Worm (Caenorhabditis elegans) whole organism, mixed stage, embryonic: ENCODE data around the gene F07F6.4.

Experiments used
- blmp-1 ChIP-seq: fragments of 150-350 bp; optimal IDR thresholded peaks from 2 replicates; lab custom pipeline; 2014; ENCODE audit warnings: missing biosample characterization, missing genetic modification characterization
- ces-1 ChIP-seq: fragments of 150-350 bp; optimal IDR thresholded peaks from 2 replicates; lab custom pipeline; 2014; ENCODE audit warnings: missing biosample characterization, missing genetic modification reagents, missing genetic modification characterization
- elt-1 ChIP-seq: sonication (generic microtip); optimal IDR thresholded peaks from 2 replicates; lab custom pipeline; 2017; ENCODE audit warnings: missing genetic modification characterization, mild to moderate bottlenecking, missing compliant biosample characterization, antibody characterized with exemption, moderate library complexity, borderline replicate concordance; ENCODE audit not compliant: insufficient read depth
- elt-3 ChIP-seq: fragments of 150-350 bp; optimal IDR thresholded peaks from 2 replicates; lab custom pipeline; 2014; ENCODE audit warnings: missing biosample characterization, missing genetic modification characterization
- ham-2 ChIP-seq: fragments of 200-800 bp; sonication (Bioruptor generic); optimal IDR thresholded peaks from 2 replicates; lab custom pipeline; 2018; ENCODE audit warnings: mild to moderate bottlenecking, missing genetic modification characterization, missing compliant biosample characterization
- lsy-2 ChIP-seq: fragments of 150-350 bp; optimal IDR thresholded peaks from 2 replicates; lab custom pipeline; 2014; ENCODE audit warnings: missing biosample characterization, missing genetic modification characterization
- nhr-12 ChIP-seq: fragments of 150-350 bp; optimal IDR thresholded peaks from 2 replicates; lab custom pipeline; 2014; ENCODE audit warnings: missing biosample characterization, missing genetic modification characterization
- pha-4 ChIP-seq: fragments of 150-350 bp; optimal IDR thresholded peaks from 2 replicates; lab custom pipeline; 2018; ENCODE audit warnings: missing biosample characterization, missing genetic modification reagents, missing genetic modification characterization
- ztf-11 ChIP-seq: fragments of 150-350 bp; optimal IDR thresholded peaks from 2 replicates; lab custom pipeline; 2014; ENCODE audit warnings: missing biosample characterization, missing genetic modification characterization

DNA sequence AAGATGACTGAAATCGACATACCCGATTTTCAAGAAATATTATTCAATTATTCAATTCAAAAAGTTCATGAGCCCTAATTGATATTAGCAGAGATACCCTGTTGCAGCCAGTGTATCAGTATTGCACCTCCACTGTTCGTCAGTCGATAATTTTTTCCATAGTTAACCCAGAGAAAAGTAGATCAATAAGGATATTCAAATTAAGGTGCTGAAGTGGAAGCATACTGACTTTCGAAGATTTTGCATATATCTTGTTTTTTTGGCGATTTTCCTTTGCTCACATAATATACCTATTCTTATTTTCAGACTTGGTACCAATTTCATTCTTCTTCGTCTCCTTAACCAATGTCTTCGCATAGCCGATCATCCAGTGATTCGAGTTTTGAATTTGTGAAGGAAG is 10.4 kb downstream of the F07F6.4 start, which contains the start of gene EEED8.15:
- TF ChIP-seq ham-2 (GFP tag; lab: Kevin White, UChicago) (no peak), blmp-1 (tag; lab: Kevin White, UChicago) (no peak), nhr-12 (tag; lab: Kevin White, UChicago) (no peak), elt-3 (tag; lab: Kevin White, UChicago) (no peak), elt-1 (tag; lab: Kevin White, UChicago) (no peak), lsy-2 (tag; lab: Kevin White, UChicago) (no peak), pha-4 (tag; lab: Kevin White, UChicago) (no peak), ztf-11 (tag; lab: Kevin White, UChicago) (no peak), ces-1 (GFP tag; lab: Kevin White, UChicago) (no peak)
